Worm (Caenorhabditis elegans): ENCODE data around the gene T05D4.5.

ce11 chrIII:13616793-13617192, 36.2 kb downstream of the T05D4.5 start, which contains the start of gene T12D8.9:
- TF ChIP-seq R02D3.7 (tag; optimal IDR thresholded peaks at IDR 0.05) (no peak), sma-3 (GFP tag; optimal IDR thresholded peaks at IDR 0.05) (no peak)
